Fruit fly (Drosophila melanogaster): ENCODE measurements around the gene vib.
A peak's percentile ranks its signal among the peaks of the same experiment; 100 is the strongest.

DNA sequence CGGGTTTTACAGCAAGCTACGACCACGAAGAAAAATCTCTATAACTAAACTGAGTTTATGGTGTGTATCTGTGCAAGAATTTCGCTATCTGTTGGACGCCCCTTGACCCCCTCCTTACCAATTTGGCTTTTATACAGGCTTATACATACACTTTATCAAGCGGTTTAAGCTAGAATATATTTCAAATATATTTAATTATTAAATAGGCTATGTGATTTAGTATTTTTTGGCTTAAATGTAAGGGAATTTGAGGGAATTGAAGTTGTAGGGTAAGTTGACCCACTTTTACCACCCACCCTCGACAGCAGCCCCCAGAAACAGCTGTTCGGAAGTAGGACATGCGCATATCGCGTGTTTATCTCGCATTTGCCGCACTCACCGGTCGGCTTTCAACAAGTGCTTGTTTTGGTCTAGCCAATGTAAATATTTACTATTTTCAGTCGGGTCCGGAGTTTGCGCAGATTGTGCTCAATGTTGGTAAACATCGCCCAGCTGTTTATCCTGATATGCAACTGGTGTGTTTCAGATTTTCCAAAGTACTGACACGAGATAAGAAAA is 19.7 kb upstream of the vib start, which contains the start of gene unc79:
- TF ChIP-seq CG31627 (GFP tag; optimal IDR thresholded peaks at IDR 0.05) = no peak
- TF ChIP-seq Lpt (GFP tag; optimal IDR thresholded peaks at IDR 0.05) = no peak
- TF ChIP-seq ss (GFP tag; optimal IDR thresholded peaks at IDR 0.05) = no peak
- TF ChIP-seq Met (GFP tag; optimal IDR thresholded peaks at IDR 0.05) = no peak
- TF ChIP-seq salr (GFP tag; optimal IDR thresholded peaks at IDR 0.05) = no peak
- no peak for TF ChIP-seq spab (GFP tag; optimal IDR thresholded peaks at IDR 0.05)
- TF ChIP-seq CG8119 (GFP tag; IDR thresholded peaks at IDR 0.05) = no peak
- peak; percentile 68 for TF ChIP-seq fkh (GFP tag; optimal IDR thresholded peaks at IDR 0.05)
- TF ChIP-seq CG6792 (GFP tag; optimal IDR thresholded peaks at IDR 0.05) = no peak
- TF ChIP-seq OdsH (GFP tag; optimal IDR thresholded peaks at IDR 0.05) = no peak
- TF ChIP-seq CG10631 (GFP tag; optimal IDR thresholded peaks at IDR 0.05) = no peak

Measured in whole organism, prepupa.